Fruit fly (Drosophila melanogaster) whole organism, prepupa: ENCODE measurements around the gene CG42564.
A peak's percentile ranks its signal among the peaks of the same experiment; 100 is the strongest.

Source experiments
- Blimp-1 ChIP-seq: fragments of 200-800 bp; sonication (Bioruptor generic); optimal IDR thresholded peaks from 3 replicates; lab custom pipeline; 2017; ENCODE audit warnings: missing biosample characterization, missing genetic modification characterization, mild to moderate bottlenecking, moderate library complexity, missing genetic modification reagents
- CG10631 ChIP-seq: fragments of 200-800 bp; sonication (Bioruptor generic); optimal IDR thresholded peaks from 2 replicates; lab custom pipeline; 2016; ENCODE audit warnings: missing biosample characterization, missing genetic modification characterization
- CG10669 ChIP-seq: fragments of 200-800 bp; sonication (Bioruptor generic); optimal IDR thresholded peaks from 3 replicates; lab custom pipeline; 2018; ENCODE audit warnings: missing biosample characterization, mild to moderate bottlenecking, missing genetic modification characterization, moderate library complexity
- CG11294 ChIP-seq: fragments of 200-800 bp; sonication (Bioruptor generic); IDR thresholded peaks from 2 replicates; pipeline ENCODE4 v1.3.6; 2022; ENCODE audit warnings: missing biosample characterization, missing genetic modification characterization
- CG11762 ChIP-seq: fragments of 200-800 bp; sonication (Bioruptor generic); optimal IDR thresholded peaks from 3 replicates; lab custom pipeline; 2016; ENCODE audit warnings: missing biosample characterization, missing genetic modification characterization; ENCODE audit not compliant: insufficient read depth
- CG15336 ChIP-seq: fragments of 200-800 bp; sonication (Bioruptor generic); IDR thresholded peaks from 2 replicates; pipeline ENCODE4 v1.3.6; 2022; ENCODE audit warnings: missing biosample characterization, missing genetic modification characterization
- CG1621 ChIP-seq: fragments of 200-800 bp; sonication (Bioruptor generic); optimal IDR thresholded peaks from 3 replicates; lab custom pipeline; 2018; ENCODE audit warnings: missing biosample characterization, mild to moderate bottlenecking, missing genetic modification characterization
- CG16779 ChIP-seq: fragments of 200-800 bp; sonication (Bioruptor generic); optimal IDR thresholded peaks from 3 replicates; lab custom pipeline; 2017; ENCODE audit warnings: missing biosample characterization, mild to moderate bottlenecking, missing genetic modification characterization
- CG3032 ChIP-seq: fragments of 200-800 bp; optimal IDR thresholded peaks from 2 replicates; lab custom pipeline; 2019; ENCODE audit warnings: missing biosample characterization, mild to moderate bottlenecking, missing genetic modification characterization, moderate library complexity
- CG32006 ChIP-seq: fragments of 200-800 bp; sonication (Bioruptor generic); optimal IDR thresholded peaks from 3 replicates; lab custom pipeline; 2017; ENCODE audit warnings: missing biosample characterization, mild to moderate bottlenecking, missing genetic modification characterization
- CG34406 ChIP-seq: fragments of 200-800 bp; sonication (Bioruptor generic); optimal IDR thresholded peaks from 3 replicates; lab custom pipeline; 2016; ENCODE audit warnings: missing biosample characterization, missing genetic modification characterization
- CG3919 ChIP-seq: fragments of 200-800 bp; sonication (Bioruptor generic); optimal IDR thresholded peaks from 3 replicates; lab custom pipeline; 2016; ENCODE audit warnings: missing biosample characterization, missing genetic modification characterization
- CG6792 ChIP-seq: fragments of 200-800 bp; sonication (Bioruptor generic); optimal IDR thresholded peaks from 3 replicates; lab custom pipeline; 2016; ENCODE audit warnings: missing biosample characterization, missing genetic modification characterization
- CG6808 ChIP-seq: fragments of 200-800 bp; sonication (Bioruptor generic); optimal IDR thresholded peaks from 3 replicates; lab custom pipeline; 2017; ENCODE audit warnings: missing biosample characterization, missing genetic modification characterization, mild to moderate bottlenecking, moderate library complexity, missing genetic modification reagents
- CG7368 ChIP-seq: fragments of 200-800 bp; sonication (Bioruptor generic); optimal IDR thresholded peaks from 3 replicates; lab custom pipeline; 2016; ENCODE audit warnings: missing biosample characterization, missing genetic modification characterization
- CG8119 ChIP-seq: fragments of 200-800 bp; sonication (Bioruptor generic); IDR thresholded peaks from 3 replicates; pipeline ENCODE4 v1.3.6; 2022; ENCODE audit warnings: missing biosample characterization, missing genetic modification characterization
- CG8319 ChIP-seq: fragments of 200-800 bp; sonication (Bioruptor generic); optimal IDR thresholded peaks from 3 replicates; lab custom pipeline; 2016; ENCODE audit warnings: missing biosample characterization, missing genetic modification characterization
- CG8632 ChIP-seq: fragments of 200-800 bp; sonication (Bioruptor generic); optimal IDR thresholded peaks from 3 replicates; lab custom pipeline; 2016; ENCODE audit warnings: missing biosample characterization, missing genetic modification characterization
- Eip78C ChIP-seq: fragments of 200-800 bp; sonication (Bioruptor generic); peaks from one replicate; lab custom pipeline; 2016; ENCODE audit warnings: missing biosample characterization, missing genetic modification characterization
- Eip93F ChIP-seq: fragments of 200-800 bp; sonication (Bioruptor generic); optimal IDR thresholded peaks from 2 replicates; lab custom pipeline; 2016; ENCODE audit warnings: missing biosample characterization, mild to moderate bottlenecking, missing genetic modification characterization
- Ets96B ChIP-seq: fragments of 200-800 bp; optimal IDR thresholded peaks from 2 replicates; lab custom pipeline; 2019; ENCODE audit warnings: missing biosample characterization, mild to moderate bottlenecking, missing genetic modification characterization, moderate library complexity
- Gug ChIP-seq: fragments of 200-800 bp; sonication (Bioruptor generic); IDR thresholded peaks from 2 replicates; pipeline ENCODE4 v1.3.6; 2022; ENCODE audit warnings: missing biosample characterization, missing genetic modification characterization
- Hr38 ChIP-seq: sonication (Bioruptor generic); optimal IDR thresholded peaks from 2 replicates; lab custom pipeline; 2016; ENCODE audit warnings: missing biosample characterization, missing genetic modification characterization
- Hr4 ChIP-seq: fragments of 200-800 bp; sonication (Bioruptor generic); optimal IDR thresholded peaks from 3 replicates; lab custom pipeline; 2016; ENCODE audit warnings: missing biosample characterization, missing genetic modification characterization
- Met ChIP-seq: fragments of 200-800 bp; sonication (Bioruptor generic); optimal IDR thresholded peaks from 3 replicates; lab custom pipeline; 2016; ENCODE audit warnings: missing biosample characterization, missing genetic modification characterization
- OdsH ChIP-seq: fragments of 200-800 bp; sonication (Bioruptor generic); optimal IDR thresholded peaks from 3 replicates; lab custom pipeline; 2016; ENCODE audit warnings: missing biosample characterization, missing genetic modification characterization
- Smox ChIP-seq: fragments of 200-800 bp; sonication (Bioruptor generic); optimal IDR thresholded peaks from 3 replicates; lab custom pipeline; 2016; ENCODE audit warnings: missing biosample characterization, missing genetic modification characterization
- Sox102F ChIP-seq: fragments of 200-800 bp; sonication (Bioruptor generic); optimal IDR thresholded peaks from 2 replicates; lab custom pipeline; 2016; ENCODE audit warnings: missing biosample characterization, mild to moderate bottlenecking, missing genetic modification characterization
- Sox15 ChIP-seq: fragments of 200-800 bp; sonication (Bioruptor generic); optimal IDR thresholded peaks from 3 replicates; lab custom pipeline; 2016; ENCODE audit warnings: missing biosample characterization, missing genetic modification characterization
- achi ChIP-seq: fragments of 200-800 bp; sonication (Bioruptor generic); optimal IDR thresholded peaks from 3 replicates; lab custom pipeline; 2016; ENCODE audit warnings: missing biosample characterization, missing genetic modification characterization
- cyc ChIP-seq: fragments of 200-800 bp; sonication (Bioruptor generic); optimal IDR thresholded peaks from 3 replicates; lab custom pipeline; 2016; ENCODE audit warnings: missing biosample characterization, missing genetic modification characterization
- dac ChIP-seq: fragments of 200-800 bp; sonication (Bioruptor generic); optimal IDR thresholded peaks from 2 replicates; lab custom pipeline; 2017; ENCODE audit warnings: missing biosample characterization, mild to moderate bottlenecking, missing genetic modification characterization
- dsx ChIP-seq: fragments of 200-800 bp; optimal IDR thresholded peaks from 3 replicates; lab custom pipeline; 2019; ENCODE audit warnings: missing biosample characterization, mild to moderate bottlenecking, missing genetic modification characterization, moderate library complexity; ENCODE audit not compliant: poor library complexity, severe bottlenecking
- eg ChIP-seq: fragments of 200-800 bp; sonication (Bioruptor generic); IDR thresholded peaks from 3 replicates; pipeline ENCODE4 v1.3.6; 2022; ENCODE audit warnings: missing biosample characterization, missing genetic modification characterization
- fd59A ChIP-seq: fragments of 200-800 bp; sonication (Bioruptor generic); optimal IDR thresholded peaks from 2 replicates; lab custom pipeline; 2017; ENCODE audit warnings: missing biosample characterization, mild to moderate bottlenecking, missing genetic modification characterization, missing genetic modification reagents
- fd85E ChIP-seq: fragments of 200-800 bp; sonication (Bioruptor generic); optimal IDR thresholded peaks from 3 replicates; lab custom pipeline; 2016; ENCODE audit warnings: missing biosample characterization, missing genetic modification characterization
- fkh ChIP-seq: fragments of 200-800 bp; sonication (Bioruptor generic); optimal IDR thresholded peaks from 3 replicates; lab custom pipeline; 2017; ENCODE audit warnings: missing biosample characterization, mild to moderate bottlenecking, missing genetic modification characterization, moderate library complexity
- lz ChIP-seq: fragments of 200-800 bp; sonication (Bioruptor generic); optimal IDR thresholded peaks from 3 replicates; lab custom pipeline; 2016; ENCODE audit warnings: missing biosample characterization, missing genetic modification characterization
- net ChIP-seq: fragments of 200-800 bp; sonication (Bioruptor generic); optimal IDR thresholded peaks from 3 replicates; lab custom pipeline; 2016; ENCODE audit warnings: missing biosample characterization, missing genetic modification characterization
- spab ChIP-seq: fragments of 200-800 bp; sonication (Bioruptor generic); optimal IDR thresholded peaks from 2 replicates; lab custom pipeline; 2017; ENCODE audit warnings: missing biosample characterization, mild to moderate bottlenecking, missing genetic modification characterization, missing genetic modification reagents
- ss ChIP-seq, 2 experiments: fragments of 200-800 bp; sonication (Bioruptor generic); optimal IDR thresholded peaks; 2 replicates in 1 of 2; 3 replicates in 1 of 2; lab custom pipeline; 2017 to 2018; ENCODE audit warnings: mild to moderate bottlenecking in 2 of 2, missing biosample characterization in 2 of 2, missing genetic modification characterization in 2 of 2, moderate library complexity in 1 of 2
- svp ChIP-seq: fragments of 200-800 bp; sonication (Bioruptor generic); peaks from one replicate; lab custom pipeline; 2016; ENCODE audit warnings: missing biosample characterization, missing genetic modification characterization
- topi ChIP-seq: fragments of 200-800 bp; sonication (Bioruptor generic); optimal IDR thresholded peaks from 3 replicates; lab custom pipeline; 2016; ENCODE audit warnings: missing biosample characterization, missing genetic modification characterization
- vri ChIP-seq: fragments of 200-800 bp; sonication (Bioruptor generic); optimal IDR thresholded peaks from 3 replicates; lab custom pipeline; 2016; ENCODE audit warnings: missing biosample characterization, mild to moderate bottlenecking, missing genetic modification characterization

CG42564 gene

dm6 chr3R:6395572-6396295 lies 21.5 kb downstream of the CG42564 start (continued):
- TF ChIP-seq Blimp-1 (GFP tag; lab: Kevin White, UChicago) (peak; percentile 27), CG11294 (GFP tag; lab: Robert Waterston, UW) (no peak), Hr38 (GFP tag; lab: Kevin White, UChicago) (no peak), Smox (peak; percentile 78), ss (GFP tag; optimal IDR thresholded peaks at IDR 0.05; lab: Kevin White, UChicago) (peak in 1 of 2 experiments; percentile 19), Eip78C (GFP tag; lab: Kevin White, UChicago) (peak; percentile 94), CG10631 (GFP tag; lab: Kevin White, UChicago) (peak; percentile 48), CG34406 (GFP tag; lab: Kevin White, UChicago) (peak; percentile 67), Sox102F (peak; percentile 80), dac (GFP tag; lab: Kevin White, UChicago) (no peak)
- TF ChIP-seq, all 60 proteins: peak for 44

dm6 chr3R:6396613-6397012 lies 22.3 kb downstream of the CG42564 start:
- TF ChIP-seq CG10669 (GFP tag; lab: Kevin White, UChicago): no peak
- TF ChIP-seq dsx (GFP tag; lab: Kevin White, UChicago): no peak
- TF ChIP-seq svp (GFP tag; lab: Kevin White, UChicago): peak; percentile 91
- peak; percentile 22 for TF ChIP-seq Eip78C (GFP tag; lab: Kevin White, UChicago)
- no peak for TF ChIP-seq dac (GFP tag; lab: Kevin White, UChicago)
- no peak for TF ChIP-seq CG16779

dm6 chr3R:6397611-6398092 lies 23.4 kb downstream of the CG42564 start:
- TF ChIP-seq Ets96B (tag; lab: Kevin White, UChicago) (no peak), fd85E (GFP tag; lab: Kevin White, UChicago) (peak; percentile 19), vri (GFP tag; lab: Kevin White, UChicago) (peak; percentile 48), Gug (GFP tag; lab: Robert Waterston, UW) (0 out of 2 replicates have a peak, but pooled peaks have one; percentile 10), Hr4 (GFP tag; lab: Kevin White, UChicago) (peak; percentile 2), net (GFP tag; lab: Kevin White, UChicago) (peak; percentile 27), topi (GFP tag; lab: Kevin White, UChicago) (peak; percentile 60), CG3919 (peak; percentile 19), fkh (GFP tag; lab: Kevin White, UChicago) (peak; percentile 69), Smox (peak; percentile 58), CG34406 (GFP tag; lab: Kevin White, UChicago) (peak; percentile 46), Blimp-1 (GFP tag; lab: Kevin White, UChicago) (peak; percentile 2), CG6808 (GFP tag; lab: Kevin White, UChicago) (no peak), Met (GFP tag; lab: Kevin White, UChicago) (peak; percentile 67), Sox15 (GFP tag; lab: Kevin White, UChicago) (peak; percentile 10), CG7368 (GFP tag; lab: Kevin White, UChicago) (peak; percentile 9), CG32006 (GFP tag; lab: Kevin White, UChicago) (peak; percentile 40), cyc (peak; percentile 53), CG11762 (no peak), OdsH (GFP tag; lab: Kevin White, UChicago) (peak; percentile 21), CG3032 (peak; percentile 15), achi (GFP tag; lab: Kevin White, UChicago) (peak; percentile 9), Hr38 (GFP tag; lab: Kevin White, UChicago) (no peak), CG8632 (GFP tag; lab: Kevin White, UChicago) (peak; percentile 23), fd59A (GFP tag; lab: Kevin White, UChicago) (peak; percentile 38), CG15336 (GFP tag; lab: Robert Waterston, UW) (peak; percentile 48; the same call in 1 of the 2 replicates), CG11294 (GFP tag; lab: Robert Waterston, UW) (no peak), eg (no peak), ss (GFP tag; optimal IDR thresholded peaks at IDR 0.05; lab: Kevin White, UChicago) (peak in 1 of 2 experiments; percentile 9), dac (GFP tag; lab: Kevin White, UChicago) (no peak), spab (GFP tag; lab: Kevin White, UChicago) (peak; percentile 1), CG8119 (GFP tag; lab: Robert Waterston, UW) (0 out of 3 replicates have a peak, but pooled peaks have one; percentile 36), CG1621 (tag; lab: Kevin White, UChicago) (peak; percentile 1), dsx (GFP tag; lab: Kevin White, UChicago) (peak; percentile 42), CG8319 (no peak), CG6792 (GFP tag; lab: Kevin White, UChicago) (peak; percentile 57), svp (GFP tag; lab: Kevin White, UChicago) (peak; percentile 83), lz (GFP tag; lab: Kevin White, UChicago) (peak; percentile 64), Eip93F (no peak)
